Fruit fly (Drosophila melanogaster) whole organism, embryonic: ENCODE data around the gene CG15818.

Experiments used
- CG10979 ChIP-seq: fragments of 200-800 bp; sonication (Bioruptor generic); optimal IDR thresholded peaks from 2 replicates; lab custom pipeline; 2018; ENCODE audit warnings: missing biosample characterization, mild to moderate bottlenecking, missing genetic modification characterization, moderate library complexity
- CG11085 ChIP-seq: fragments of 200-800 bp; sonication (Bioruptor generic); IDR thresholded peaks from 2 replicates; pipeline ENCODE4 v1.3.6; 2022; ENCODE audit warnings: missing biosample characterization, missing genetic modification characterization
- CG11093 ChIP-seq: fragments of 200-800 bp; sonication (Bioruptor generic); IDR thresholded peaks from 3 replicates; pipeline ENCODE4 v1.3.6; 2022; ENCODE audit warnings: missing biosample characterization, missing genetic modification characterization
- CG11398 ChIP-seq: fragments of 200-800 bp; sonication (Bioruptor generic); optimal IDR thresholded peaks from 2 replicates; lab custom pipeline; 2016; ENCODE audit warnings: missing biosample characterization, missing genetic modification characterization
- CG12391 ChIP-seq: fragments of 200-800 bp; sonication (Bioruptor generic); optimal IDR thresholded peaks from 3 replicates; lab custom pipeline; 2018; ENCODE audit warnings: missing biosample characterization, mild to moderate bottlenecking, missing genetic modification characterization, moderate library complexity
- CG1603 ChIP-seq: fragments of 200-800 bp; sonication (Bioruptor generic); optimal IDR thresholded peaks from 2 replicates; lab custom pipeline; 2019; ENCODE audit warnings: missing biosample characterization, mild to moderate bottlenecking, missing genetic modification characterization, moderate library complexity
- CG17361 ChIP-seq: fragments of 200-800 bp; sonication (Bioruptor generic); IDR thresholded peaks from 3 replicates; pipeline ENCODE4 v1.3.6; 2022; ENCODE audit warnings: missing biosample characterization, missing genetic modification characterization
- CG2712 ChIP-seq: fragments of 200-800 bp; optimal IDR thresholded peaks from 3 replicates; lab custom pipeline; 2019; ENCODE audit warnings: missing biosample characterization, mild to moderate bottlenecking, missing genetic modification characterization, moderate library complexity
- CG31365 ChIP-seq: fragments of 200-800 bp; sonication (Bioruptor generic); optimal IDR thresholded peaks from 2 replicates; lab custom pipeline; 2018; ENCODE audit warnings: missing biosample characterization, mild to moderate bottlenecking, missing genetic modification characterization
- CG33213 ChIP-seq: fragments of 200-800 bp; sonication (Bioruptor generic); optimal IDR thresholded peaks from 3 replicates; lab custom pipeline; 2016; ENCODE audit warnings: missing biosample characterization, missing genetic modification characterization
- CG3407 ChIP-seq: fragments of 200-800 bp; sonication (Bioruptor generic); optimal IDR thresholded peaks from 2 replicates; lab custom pipeline; 2018; ENCODE audit warnings: missing biosample characterization, mild to moderate bottlenecking, missing genetic modification characterization
- CG4404 ChIP-seq: fragments of 200-800 bp; sonication (Bioruptor generic); IDR thresholded peaks from 2 replicates; pipeline ENCODE4 v1.3.6; 2022; ENCODE audit warnings: missing biosample characterization, missing genetic modification characterization
- CG4424 ChIP-seq: fragments of 200-800 bp; sonication (Bioruptor generic); optimal IDR thresholded peaks from 3 replicates; lab custom pipeline; 2016; ENCODE audit warnings: missing biosample characterization, missing genetic modification characterization
- CG4617 ChIP-seq: fragments of 200-800 bp; sonication (Bioruptor generic); optimal IDR thresholded peaks from 3 replicates; lab custom pipeline; 2016; ENCODE audit warnings: missing biosample characterization, missing genetic modification characterization, borderline replicate concordance
- CG7556 ChIP-seq: fragments of 200-800 bp; sonication (Bioruptor generic); optimal IDR thresholded peaks from 2 replicates; lab custom pipeline; 2017; ENCODE audit warnings: missing biosample characterization, mild to moderate bottlenecking, missing genetic modification characterization
- CG8290 ChIP-seq, 3 experiments: fragments of 200-800 bp; sonication (Bioruptor generic); optimal IDR thresholded peaks; 2 replicates each; lab custom pipeline; 2016 to 2019; ENCODE audit warnings: missing biosample characterization in 3 of 3, missing genetic modification characterization in 3 of 3, mild to moderate bottlenecking in 2 of 3, moderate library complexity in 1 of 3
- CG8388 ChIP-seq: fragments of 200-800 bp; sonication (Bioruptor generic); optimal IDR thresholded peaks from 2 replicates; lab custom pipeline; 2019; ENCODE audit warnings: missing biosample characterization, mild to moderate bottlenecking, missing genetic modification characterization, moderate library complexity
- CG8478 ChIP-seq: fragments of >200 bp; optimal IDR thresholded peaks from 2 replicates; lab custom pipeline; 2018
- CG9437 ChIP-seq: fragments of 200-800 bp; sonication (Bioruptor generic); optimal IDR thresholded peaks from 2 replicates; lab custom pipeline; 2018; ENCODE audit warnings: missing biosample characterization, mild to moderate bottlenecking, missing genetic modification characterization
- CG9727 ChIP-seq: fragments of 200-800 bp; sonication (Bioruptor generic); optimal IDR thresholded peaks from 3 replicates; lab custom pipeline; 2017; ENCODE audit warnings: missing biosample characterization, mild to moderate bottlenecking, missing genetic modification characterization
- CG9876 ChIP-seq: fragments of 200-800 bp; sonication (Bioruptor generic); optimal IDR thresholded peaks from 2 replicates; lab custom pipeline; 2016; ENCODE audit warnings: missing biosample characterization, missing genetic modification characterization
- Dip2 ChIP-seq: fragments of 200-800 bp; sonication (Bioruptor generic); IDR thresholded peaks from 2 replicates; pipeline ENCODE4 v1.3.6; 2022; ENCODE audit warnings: missing biosample characterization, missing genetic modification characterization
- Fer3 ChIP-seq: fragments of 200-800 bp; sonication (Bioruptor generic); optimal IDR thresholded peaks from 2 replicates; lab custom pipeline; 2018; ENCODE audit warnings: missing biosample characterization, mild to moderate bottlenecking, missing genetic modification characterization, moderate library complexity
- H2.0 ChIP-seq: fragments of 200-800 bp; sonication (Bioruptor generic); IDR thresholded peaks from 2 replicates; pipeline ENCODE4 v1.3.6; 2022; ENCODE audit warnings: missing biosample characterization, missing genetic modification characterization
- Kr ChIP-seq: fragments of 200-800 bp; sonication (Bioruptor generic); optimal IDR thresholded peaks from 2 replicates; lab custom pipeline; 2017; ENCODE audit warnings: missing biosample characterization, mild to moderate bottlenecking, missing genetic modification characterization
- Myb ChIP-seq: fragments of 200-800 bp; sonication (Bioruptor generic); optimal IDR thresholded peaks from 2 replicates; lab custom pipeline; 2016; ENCODE audit warnings: missing biosample characterization, missing genetic modification characterization
- Neu2 ChIP-seq: fragments of 200-800 bp; sonication (Bioruptor generic); optimal IDR thresholded peaks from 3 replicates; lab custom pipeline; 2016; ENCODE audit warnings: missing biosample characterization, missing genetic modification characterization, borderline replicate concordance
- NfI ChIP-seq: fragments of 200-800 bp; sonication (Bioruptor generic); optimal IDR thresholded peaks from 3 replicates; lab custom pipeline; 2018; ENCODE audit warnings: missing biosample characterization, mild to moderate bottlenecking, missing genetic modification characterization, moderate library complexity
- Ravus ChIP-seq: fragments of 200-800 bp; sonication (Bioruptor generic); IDR thresholded peaks from 2 replicates; pipeline ENCODE4 v1.3.6; 2022; ENCODE audit warnings: missing biosample characterization, missing genetic modification characterization
- Sox102F ChIP-seq: fragments of 200-800 bp; sonication (Bioruptor generic); optimal IDR thresholded peaks from 2 replicates; lab custom pipeline; 2018; ENCODE audit warnings: missing biosample characterization, mild to moderate bottlenecking, missing genetic modification characterization, moderate library complexity
- Trl ChIP-seq, 3 experiments: fragments of >200 bp in 2 of 3; fragments of 200-800 bp in 1 of 3; sonication (Bioruptor generic) in 1 of 3; optimal IDR thresholded peaks; 2 replicates in 1 of 3; 3 replicates in 2 of 3; lab custom pipeline; 2016 to 2017; ENCODE audit warnings: missing biosample characterization in 1 of 3, missing genetic modification characterization in 1 of 3
- ci ChIP-seq: fragments of 200-800 bp; sonication (Bioruptor generic); IDR thresholded peaks from 3 replicates; pipeline ENCODE4 v1.3.6; 2022; ENCODE audit warnings: missing biosample characterization, missing genetic modification characterization
- dmrt99B ChIP-seq: fragments of 200-800 bp; sonication (Bioruptor generic); optimal IDR thresholded peaks from 2 replicates; lab custom pipeline; 2018; ENCODE audit warnings: missing biosample characterization, mild to moderate bottlenecking, missing genetic modification characterization, moderate library complexity
- ewg ChIP-seq: fragments of 200-800 bp; sonication (Bioruptor generic); optimal IDR thresholded peaks from 3 replicates; lab custom pipeline; 2017; ENCODE audit warnings: mild to moderate bottlenecking, missing biosample characterization, missing genetic modification reagents, missing genetic modification characterization
- jing ChIP-seq: fragments of 200-800 bp; sonication (Bioruptor generic); optimal IDR thresholded peaks from 2 replicates; lab custom pipeline; 2018; ENCODE audit warnings: missing biosample characterization, mild to moderate bottlenecking, missing genetic modification characterization
- jumu ChIP-seq: fragments of 200-800 bp; sonication (Bioruptor generic); optimal IDR thresholded peaks from 3 replicates; lab custom pipeline; 2016; ENCODE audit warnings: missing biosample characterization, missing genetic modification characterization
- mam ChIP-seq: fragments of 200-800 bp; sonication (Bioruptor generic); optimal IDR thresholded peaks from 3 replicates; lab custom pipeline; 2016; ENCODE audit warnings: missing biosample characterization, missing genetic modification characterization
- org-1 ChIP-seq: fragments of 200-800 bp; sonication (Bioruptor generic); optimal IDR thresholded peaks from 2 replicates; lab custom pipeline; 2017; ENCODE audit warnings: missing biosample characterization, missing genetic modification characterization
- row ChIP-seq: fragments of 200-800 bp; sonication (Bioruptor generic); IDR thresholded peaks from 3 replicates; pipeline ENCODE4 v1.3.6; 2022; ENCODE audit warnings: missing biosample characterization, missing genetic modification characterization
- scrt ChIP-seq: fragments of 200-800 bp; sonication (Bioruptor generic); optimal IDR thresholded peaks from 2 replicates; lab custom pipeline; 2018; ENCODE audit warnings: missing biosample characterization, mild to moderate bottlenecking, missing genetic modification characterization, moderate library complexity
- sens ChIP-seq: fragments of 200-800 bp; sonication (Bioruptor generic); peaks from one replicate; lab custom pipeline; 2016; ENCODE audit warnings: missing biosample characterization, missing genetic modification characterization
- slou ChIP-seq: fragments of 200-800 bp; sonication (Bioruptor generic); optimal IDR thresholded peaks from 3 replicates; lab custom pipeline; 2016; ENCODE audit warnings: missing biosample characterization, missing genetic modification characterization
- sob ChIP-seq: fragments of 200-800 bp; sonication (Bioruptor generic); IDR thresholded peaks from 2 replicates; pipeline ENCODE4 v1.3.6; 2022; ENCODE audit warnings: missing biosample characterization, missing genetic modification characterization
- vfl ChIP-seq: fragments of 200-800 bp; sonication (Bioruptor generic); optimal IDR thresholded peaks from 2 replicates; lab custom pipeline; 2016; ENCODE audit warnings: missing biosample characterization, missing genetic modification characterization
- vnd ChIP-seq: fragments of 200-800 bp; sonication (Bioruptor generic); IDR thresholded peaks from 3 replicates; pipeline ENCODE4 v1.3.6; 2022; ENCODE audit warnings: missing biosample characterization, missing genetic modification characterization; ENCODE audit not compliant: partially characterized antibody

The CG15818 gene

dm6 chr2L:7420305-7421287 is 9.9 kb downstream of the CG15818 start (continued):
- TF ChIP-seq scrt (GFP tag; lab: Kevin White, UChicago) = peak; percentile 73
- no peak for TF ChIP-seq CG3407 (GFP tag; lab: Kevin White, UChicago)
- TF ChIP-seq jumu = peak; percentile 17
- peak; percentile 51 for TF ChIP-seq NfI (GFP tag; lab: Kevin White, UChicago)
- TF ChIP-seq Kr (GFP tag; lab: Kevin White, UChicago) = no peak
- TF ChIP-seq Ravus (GFP tag; lab: Robert Waterston, UW) = peak; percentile 40
- TF ChIP-seq vfl (GFP tag; lab: Kevin White, UChicago) = peak; percentile 55
- peak; percentile 48; the same call in 1 of the 2 replicates for TF ChIP-seq CG11085 (GFP tag; lab: Robert Waterston, UW)
- TF ChIP-seq CG11398 (GFP tag; lab: Kevin White, UChicago) = peak; percentile 13
- no peak for TF ChIP-seq CG8290 (GFP tag; optimal IDR thresholded peaks at IDR 0.05; lab: Kevin White, UChicago)
- TF ChIP-seq CG8290 (tag; optimal IDR thresholded peaks at IDR 0.05; lab: Kevin White, UChicago) = peak in 1 of 2 experiments; percentile 62
- peak; percentile 85 for TF ChIP-seq row (GFP tag; lab: Robert Waterston, UW)
- no peak for TF ChIP-seq Neu2 (GFP tag; lab: Kevin White, UChicago)
- peak; percentile 5 for TF ChIP-seq CG4617 (GFP tag; lab: Kevin White, UChicago)
- TF ChIP-seq CG8388 (GFP tag; lab: Kevin White, UChicago) = no peak
- TF ChIP-seq CG1603 = peak; percentile 55
- peak; percentile 58 for TF ChIP-seq CG4404 (GFP tag; lab: Robert Waterston, UW)
- TF ChIP-seq CG9727 (GFP tag; lab: Kevin White, UChicago) = peak; percentile 75
- no peak for TF ChIP-seq CG8478 (lab: Kevin White, UChicago)
- peak; percentile 61 for TF ChIP-seq slou (GFP tag; lab: Kevin White, UChicago)
- TF ChIP-seq CG33213 (GFP tag; lab: Kevin White, UChicago) = peak; percentile 21
- TF ChIP-seq Fer3 = peak; percentile 71
- TF ChIP-seq CG9437 (GFP tag; lab: Kevin White, UChicago) = no peak
- no peak for TF ChIP-seq CG31365 (tag; lab: Kevin White, UChicago)

- TF ChIP-seq CG7556 (GFP tag; lab: Kevin White, UChicago) (peak; percentile 33), org-1 (GFP tag; lab: Kevin White, UChicago) (no peak), Trl (optimal IDR thresholded peaks at IDR 0.05; lab: Kevin White, UChicago) (peak in 1 of 2 experiments; percentile 47), Trl (GFP tag; optimal IDR thresholded peaks at IDR 0.05; lab: Kevin White, UChicago) (no peak), sens (GFP tag; lab: Kevin White, UChicago) (peak; percentile 78), CG12391 (tag; lab: Kevin White, UChicago) (peak; percentile 2), CG17361 (GFP tag; lab: Robert Waterston, UW) (peak; percentile 66), ewg (no peak), Dip2 (GFP tag; lab: Robert Waterston, UW) (0 out of 2 replicates have a peak, but pooled peaks have one; percentile 11), CG10979 (peak; percentile 15), Sox102F (GFP tag; lab: Kevin White, UChicago) (peak; percentile 14), jing (GFP tag; lab: Kevin White, UChicago) (no peak), CG9876 (no peak), Myb (GFP tag; lab: Kevin White, UChicago) (no peak), CG4424 (peak; percentile 26), CG11093 (GFP tag; lab: Robert Waterston, UW) (no peak), mam (GFP tag; lab: Kevin White, UChicago) (no peak), CG2712 (tag; lab: Kevin White, UChicago) (peak; percentile 22), sob (GFP tag; lab: Robert Waterston, UW) (0 out of 2 replicates have a peak, but pooled peaks have one; percentile 15), H2.0 (0 out of 2 replicates have a peak, but pooled peaks have one; percentile 23), CG3407 (GFP tag; lab: Kevin White, UChicago) (peak; percentile 3), vnd (GFP tag; lab: Robert Waterston, UW) (no peak), dmrt99B (peak; percentile 15), ci (GFP tag; lab: Robert Waterston, UW) (peak; percentile 58; the same call in 1 of the 3 replicates)
Observed at dm6 chr2L:7422429-7423283, 11.9 kb downstream of the CG15818 start.
